Fruit fly (Drosophila melanogaster) whole organism, embryonic: Measurements from ENCODE around the gene Vago.
A peak's percentile ranks its signal among the peaks of the same experiment; 100 is the strongest.

ENCODE experiments used
- Atf6 ChIP-seq: fragments of 200-800 bp; sonication (Bioruptor generic); IDR thresholded peaks from 2 replicates; pipeline ENCODE4 v1.3.6; 2022; ENCODE audit warnings: missing biosample characterization, missing genetic modification characterization
- CG10979 ChIP-seq: fragments of 200-800 bp; sonication (Bioruptor generic); optimal IDR thresholded peaks from 2 replicates; lab custom pipeline; 2018; ENCODE audit warnings: missing biosample characterization, mild to moderate bottlenecking, missing genetic modification characterization, moderate library complexity
- CG11456 ChIP-seq: fragments of 200-800 bp; sonication (Bioruptor generic); IDR thresholded peaks from 3 replicates; pipeline ENCODE4 v1.3.6; 2022; ENCODE audit warnings: missing biosample characterization, missing genetic modification characterization
- CG13624 ChIP-seq: fragments of 200-800 bp; sonication (Bioruptor generic); optimal IDR thresholded peaks from 2 replicates; lab custom pipeline; 2016; ENCODE audit warnings: missing biosample characterization, missing genetic modification characterization
- CG13775 ChIP-seq: fragments of 200-800 bp; sonication (Bioruptor generic); optimal IDR thresholded peaks from 3 replicates; lab custom pipeline; 2017; ENCODE audit warnings: missing biosample characterization, mild to moderate bottlenecking, missing genetic modification characterization
- CG14441 ChIP-seq: fragments of 200-800 bp; sonication (Bioruptor generic); IDR thresholded peaks from 2 replicates; pipeline ENCODE4 v1.3.6; 2022; ENCODE audit warnings: missing biosample characterization, missing genetic modification characterization
- CG14710 ChIP-seq: fragments of 200-800 bp; sonication (Bioruptor generic); optimal IDR thresholded peaks from 3 replicates; lab custom pipeline; 2019; ENCODE audit warnings: missing biosample characterization, mild to moderate bottlenecking, missing genetic modification characterization, moderate library complexity
- CG15269 ChIP-seq: fragments of 200-800 bp; sonication (Bioruptor generic); optimal IDR thresholded peaks from 2 replicates; lab custom pipeline; 2018; ENCODE audit warnings: missing biosample characterization, mild to moderate bottlenecking, missing genetic modification characterization, moderate library complexity
- CG17568 ChIP-seq: fragments of 200-800 bp; sonication (Bioruptor generic); optimal IDR thresholded peaks from 2 replicates; lab custom pipeline; 2018; ENCODE audit warnings: missing biosample characterization, mild to moderate bottlenecking, missing genetic modification characterization, moderate library complexity
- CG1792 ChIP-seq: fragments of 200-800 bp; sonication (Bioruptor generic); optimal IDR thresholded peaks from 2 replicates; lab custom pipeline; 2016; ENCODE audit warnings: missing biosample characterization, missing genetic modification characterization
- CG18619 ChIP-seq: fragments of 200-800 bp; sonication (Bioruptor generic); optimal IDR thresholded peaks from 3 replicates; lab custom pipeline; 2017; ENCODE audit warnings: missing biosample characterization, mild to moderate bottlenecking, missing genetic modification characterization
- CG2678 ChIP-seq: fragments of 200-800 bp; sonication (Bioruptor generic); optimal IDR thresholded peaks from 3 replicates; lab custom pipeline; 2019; ENCODE audit warnings: missing biosample characterization, mild to moderate bottlenecking, missing genetic modification characterization, moderate library complexity
- CG30020 ChIP-seq: fragments of 200-800 bp; optimal IDR thresholded peaks from 2 replicates; lab custom pipeline; 2019; ENCODE audit warnings: missing biosample characterization, mild to moderate bottlenecking, missing genetic modification characterization, moderate library complexity
- CG32532 ChIP-seq: fragments of 200-800 bp; sonication (Bioruptor generic); IDR thresholded peaks from 2 replicates; pipeline ENCODE4 v1.3.6; 2022; ENCODE audit warnings: missing biosample characterization, missing genetic modification characterization
- CG33213 ChIP-seq: fragments of 200-800 bp; sonication (Bioruptor generic); optimal IDR thresholded peaks from 3 replicates; lab custom pipeline; 2016; ENCODE audit warnings: missing biosample characterization, missing genetic modification characterization
- CG3407 ChIP-seq: fragments of 200-800 bp; sonication (Bioruptor generic); optimal IDR thresholded peaks from 2 replicates; lab custom pipeline; 2018; ENCODE audit warnings: missing biosample characterization, mild to moderate bottlenecking, missing genetic modification characterization
- CG4730 ChIP-seq: fragments of 200-800 bp; sonication (Bioruptor generic); IDR thresholded peaks from 2 replicates; pipeline ENCODE4 v1.3.6; 2022; ENCODE audit warnings: missing biosample characterization, missing genetic modification characterization
- CG4854 ChIP-seq: fragments of 200-800 bp; sonication (Bioruptor generic); optimal IDR thresholded peaks from 2 replicates; lab custom pipeline; 2016; ENCODE audit warnings: missing biosample characterization, missing genetic modification characterization, inconsistent platforms
- CG6689 ChIP-seq: fragments of 200-800 bp; sonication (Bioruptor generic); IDR thresholded peaks from 2 replicates; pipeline ENCODE4 v1.3.6; 2022; ENCODE audit warnings: missing biosample characterization, missing genetic modification characterization
- CG6791 ChIP-seq: fragments of 200-800 bp; sonication (Bioruptor generic); IDR thresholded peaks from 3 replicates; pipeline ENCODE4 v1.3.6; 2022; ENCODE audit warnings: missing biosample characterization, missing genetic modification characterization; ENCODE audit not compliant: partially characterized antibody
- CG7963 ChIP-seq: fragments of 200-800 bp; sonication (Bioruptor generic); IDR thresholded peaks from 3 replicates; pipeline ENCODE4 v1.3.6; 2022; ENCODE audit warnings: missing biosample characterization, missing genetic modification characterization; ENCODE audit not compliant: partially characterized antibody
- CG9727 ChIP-seq: fragments of 200-800 bp; sonication (Bioruptor generic); optimal IDR thresholded peaks from 3 replicates; lab custom pipeline; 2017; ENCODE audit warnings: missing biosample characterization, mild to moderate bottlenecking, missing genetic modification characterization
- Dek ChIP-seq: fragments of 200-800 bp; sonication (Bioruptor generic); optimal IDR thresholded peaks from 3 replicates; lab custom pipeline; 2019; ENCODE audit warnings: missing biosample characterization, mild to moderate bottlenecking, missing genetic modification characterization, moderate library complexity
- Dfd ChIP-seq, 2 experiments: fragments of >200 bp; optimal IDR thresholded peaks; 2 replicates each; lab custom pipeline; 2017; ENCODE audit warnings: missing biosample characterization in 2 of 2, missing genetic modification characterization in 2 of 2
- Fer3 ChIP-seq: fragments of 200-800 bp; sonication (Bioruptor generic); optimal IDR thresholded peaks from 2 replicates; lab custom pipeline; 2018; ENCODE audit warnings: missing biosample characterization, mild to moderate bottlenecking, missing genetic modification characterization, moderate library complexity
- HLH3B ChIP-seq: fragments of 200-800 bp; sonication (Bioruptor generic); IDR thresholded peaks from 2 replicates; pipeline ENCODE4 v1.3.6; 2022; ENCODE audit warnings: missing biosample characterization, missing genetic modification characterization
- Hmr ChIP-seq: fragments of 200-800 bp; sonication (Bioruptor generic); optimal IDR thresholded peaks from 3 replicates; lab custom pipeline; 2017; ENCODE audit warnings: mild to moderate bottlenecking, missing biosample characterization, missing genetic modification reagents, missing genetic modification characterization
- Hr3 ChIP-seq: fragments of 200-800 bp; sonication (Bioruptor generic); optimal IDR thresholded peaks from 3 replicates; lab custom pipeline; 2016; ENCODE audit warnings: missing biosample characterization, missing genetic modification characterization
- Hsf ChIP-seq: fragments of 200-800 bp; sonication (Bioruptor generic); optimal IDR thresholded peaks from 3 replicates; lab custom pipeline; 2016; ENCODE audit warnings: missing biosample characterization, missing genetic modification characterization
- Oli ChIP-seq: fragments of 200-800 bp; sonication (Bioruptor generic); optimal IDR thresholded peaks from 2 replicates; lab custom pipeline; 2018; ENCODE audit warnings: missing biosample characterization, mild to moderate bottlenecking, missing genetic modification characterization, moderate library complexity
- Pdp1 ChIP-seq, 2 experiments: fragments of 200-800 bp; sonication (Bioruptor generic); optimal IDR thresholded peaks; 3 replicates each; lab custom pipeline; 2016; ENCODE audit warnings: missing biosample characterization in 2 of 2, missing genetic modification characterization in 2 of 2, mild to moderate bottlenecking in 1 of 2, moderate library complexity in 1 of 2
- Sin3A ChIP-seq: fragments of >200 bp; optimal IDR thresholded peaks from 2 replicates; lab custom pipeline; 2018
- Ssrp ChIP-seq: fragments of 200-800 bp; sonication (Bioruptor generic); optimal IDR thresholded peaks from 2 replicates; lab custom pipeline; 2018; ENCODE audit warnings: missing biosample characterization, mild to moderate bottlenecking, missing genetic modification characterization, moderate library complexity
- Xbp1 ChIP-seq: fragments of 200-800 bp; sonication (Bioruptor generic); optimal IDR thresholded peaks from 3 replicates; lab custom pipeline; 2016; ENCODE audit warnings: missing biosample characterization, mild to moderate bottlenecking, missing genetic modification characterization
- Xrp1 ChIP-seq: fragments of 200-800 bp; sonication (Bioruptor generic); IDR thresholded peaks from 2 replicates; pipeline ENCODE4 v1.3.6; 2022; ENCODE audit warnings: missing biosample characterization, missing genetic modification characterization
- amos ChIP-seq: fragments of 200-800 bp; sonication (Bioruptor generic); IDR thresholded peaks from 2 replicates; pipeline ENCODE4 v1.3.6; 2022; ENCODE audit warnings: missing biosample characterization, missing genetic modification characterization; ENCODE audit not compliant: partially characterized antibody
- ato ChIP-seq: fragments of 200-800 bp; sonication (Bioruptor generic); IDR thresholded peaks from 2 replicates; pipeline ENCODE4 v1.3.6; 2022; ENCODE audit warnings: missing biosample characterization, missing genetic modification characterization; ENCODE audit not compliant: partially characterized antibody
- caup ChIP-seq: fragments of 200-800 bp; sonication (Bioruptor generic); optimal IDR thresholded peaks from 3 replicates; lab custom pipeline; 2017; ENCODE audit warnings: missing biosample characterization, mild to moderate bottlenecking, missing genetic modification characterization, moderate library complexity; ENCODE audit not compliant: severe bottlenecking
- gcm2 ChIP-seq: fragments of 200-800 bp; sonication (Bioruptor generic); optimal IDR thresholded peaks from 2 replicates; lab custom pipeline; 2016; ENCODE audit warnings: missing biosample characterization, missing genetic modification characterization
- hbn ChIP-seq: fragments of 200-800 bp; sonication (Bioruptor generic); IDR thresholded peaks from 2 replicates; pipeline ENCODE4 v1.3.6; 2022; ENCODE audit warnings: missing biosample characterization, missing genetic modification characterization; ENCODE audit not compliant: partially characterized antibody
- klu ChIP-seq: fragments of 200-800 bp; sonication (Bioruptor generic); IDR thresholded peaks from 2 replicates; pipeline ENCODE4 v1.3.6; 2022; ENCODE audit warnings: missing biosample characterization, missing genetic modification characterization
- lmd ChIP-seq: fragments of 200-800 bp; sonication (Bioruptor generic); IDR thresholded peaks from 2 replicates; pipeline ENCODE4 v1.3.6; 2022; ENCODE audit warnings: missing biosample characterization, missing genetic modification characterization
- peb ChIP-seq: fragments of 200-800 bp; sonication (Bioruptor generic); IDR thresholded peaks from 2 replicates; pipeline ENCODE4 v1.3.6; 2022; ENCODE audit warnings: missing biosample characterization, missing genetic modification characterization
- pzg ChIP-seq: fragments of 200-800 bp; sonication (Bioruptor generic); optimal IDR thresholded peaks from 3 replicates; lab custom pipeline; 2018; ENCODE audit warnings: missing biosample characterization, mild to moderate bottlenecking, missing genetic modification characterization, moderate library complexity
- sens ChIP-seq: fragments of 200-800 bp; sonication (Bioruptor generic); peaks from one replicate; lab custom pipeline; 2016; ENCODE audit warnings: missing biosample characterization, missing genetic modification characterization
- sob ChIP-seq: fragments of 200-800 bp; sonication (Bioruptor generic); IDR thresholded peaks from 2 replicates; pipeline ENCODE4 v1.3.6; 2022; ENCODE audit warnings: missing biosample characterization, missing genetic modification characterization
- sug ChIP-seq: fragments of 200-800 bp; optimal IDR thresholded peaks from 2 replicates; lab custom pipeline; 2019; ENCODE audit warnings: missing biosample characterization, mild to moderate bottlenecking, missing genetic modification characterization, moderate library complexity
- tgo ChIP-seq: fragments of 200-800 bp; sonication (Bioruptor generic); IDR thresholded peaks from 3 replicates; pipeline ENCODE4 v1.3.6; 2022; ENCODE audit warnings: missing biosample characterization, missing genetic modification characterization

The Vago gene

DNA sequence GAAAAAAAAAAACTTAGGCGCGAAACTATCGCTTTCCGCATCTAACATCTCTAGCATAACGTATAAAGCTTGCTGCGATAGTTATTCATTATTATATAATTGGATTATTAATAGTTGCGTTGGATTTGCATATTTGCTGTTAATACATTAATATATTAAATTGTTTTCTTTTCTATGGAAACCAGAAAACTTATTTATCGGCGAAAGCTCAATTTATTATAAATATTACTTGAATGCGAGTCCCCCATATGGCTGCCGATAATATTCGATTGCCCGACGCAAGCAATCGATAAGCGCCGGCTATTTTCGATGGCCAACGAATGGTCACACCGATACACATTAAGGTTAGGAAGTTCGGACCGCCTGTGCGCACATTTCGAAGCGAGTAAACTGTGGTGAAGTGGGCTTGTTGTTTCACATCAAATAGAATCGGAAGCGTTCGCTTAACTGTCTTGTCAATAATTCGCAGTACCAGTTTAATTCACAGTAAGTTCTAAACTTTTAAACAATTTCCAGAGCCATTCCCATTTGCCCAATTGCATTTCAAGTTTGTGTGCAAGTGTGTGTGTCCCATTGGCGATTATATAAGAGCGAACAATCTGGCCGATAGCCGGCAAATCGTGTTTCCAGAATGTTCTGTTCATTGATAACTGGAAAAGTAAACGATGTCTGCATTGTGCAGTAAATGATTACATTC, 19.2 kb downstream of the Vago start, which contains the start of gene Hsp60A (continued):
- peak; percentile 73 for TF ChIP-seq hbn
- peak; percentile 26; the same call in 1 of the 2 replicates for TF ChIP-seq CG6689
- TF ChIP-seq CG30020 (tag; lab: Kevin White, UChicago) = peak; percentile 25
- TF ChIP-seq Hmr (GFP tag; lab: Kevin White, UChicago) = peak; percentile 52
- TF ChIP-seq Hsf (GFP tag; lab: Kevin White, UChicago) = peak; percentile 41
- peak; percentile 39; the same call in 1 of the 2 replicates for TF ChIP-seq CG32532 (GFP tag; lab: Robert Waterston, UW)
- TF ChIP-seq Dek (tag; lab: Kevin White, UChicago) = peak; percentile 35
- 0 out of 2 replicates have a peak, but pooled peaks have one; percentile 28 for TF ChIP-seq HLH3B (GFP tag; lab: Robert Waterston, UW)
- peak; percentile 38; the same call in 1 of the 2 replicates for TF ChIP-seq lmd (GFP tag; lab: Robert Waterston, UW)
- no peak for TF ChIP-seq CG17568
- TF ChIP-seq caup (GFP tag; lab: Kevin White, UChicago) = peak; percentile 10
- TF ChIP-seq CG7963 = 0 out of 3 replicates have a peak, but pooled peaks have one; percentile 54
- TF ChIP-seq CG9727 (GFP tag; lab: Kevin White, UChicago) = peak; percentile 51
- peak; percentile 48 for TF ChIP-seq Ssrp (tag; lab: Kevin White, UChicago)
- TF ChIP-seq CG14441 (GFP tag; lab: Robert Waterston, UW) = peak; percentile 38; the same call in 1 of the 2 replicates
- no peak for TF ChIP-seq CG13624 (GFP tag; lab: Kevin White, UChicago)
- no peak for TF ChIP-seq Dfd (GFP tag; optimal IDR thresholded peaks at IDR 0.05; lab: Kevin White, UChicago)
- TF ChIP-seq Oli (tag; lab: Kevin White, UChicago) = peak; percentile 2
- TF ChIP-seq Pdp1 (GFP tag; optimal IDR thresholded peaks at IDR 0.05; lab: Kevin White, UChicago) = peak in 1 of 2 experiments; percentile 96
- TF ChIP-seq Atf6 = peak; percentile 43
- peak; percentile 67 for TF ChIP-seq CG2678 (tag; lab: Kevin White, UChicago)
- peak; percentile 47 for TF ChIP-seq sug (tag; lab: Kevin White, UChicago)
- TF ChIP-seq CG6791 = peak; percentile 78
- TF ChIP-seq tgo (GFP tag; lab: Robert Waterston, UW) = peak; percentile 42; the same call in 1 of the 3 replicates
- peak; percentile 73 for TF ChIP-seq pzg (GFP tag; lab: Kevin White, UChicago)
- peak; percentile 55; the same call in 1 of the 2 replicates for TF ChIP-seq ato (GFP tag; lab: Robert Waterston, UW)
- no peak for TF ChIP-seq klu (GFP tag; lab: Robert Waterston, UW)
- peak; percentile 88 for TF ChIP-seq sens (GFP tag; lab: Kevin White, UChicago)
- TF ChIP-seq CG3407 (GFP tag; lab: Kevin White, UChicago) = no peak
- TF ChIP-seq peb (GFP tag; lab: Robert Waterston, UW) = no peak
- TF ChIP-seq sob (GFP tag; lab: Robert Waterston, UW) = peak; percentile 52
- TF ChIP-seq CG11456 (GFP tag; lab: Robert Waterston, UW) = 0 out of 3 replicates have a peak, but pooled peaks have one; percentile 8
- peak; percentile 75 for TF ChIP-seq CG14710
- TF ChIP-seq CG1792 (GFP tag; lab: Kevin White, UChicago) = no peak
- peak; percentile 8 for TF ChIP-seq CG4854
- peak; percentile 36 for TF ChIP-seq Hr3 (GFP tag; lab: Kevin White, UChicago)
- no peak for TF ChIP-seq gcm2 (GFP tag; lab: Kevin White, UChicago)
- TF ChIP-seq CG33213 = no peak
- TF ChIP-seq CG13775 = peak; percentile 48
- TF ChIP-seq CG15269 (tag; lab: Kevin White, UChicago) = peak; percentile 59
- peak; percentile 28; the same call in 1 of the 2 replicates for TF ChIP-seq Xrp1 (GFP tag; lab: Robert Waterston, UW)
- peak; percentile 59 for TF ChIP-seq Xbp1
- TF ChIP-seq CG10979 (tag; lab: Kevin White, UChicago) = peak; percentile 31
- TF ChIP-seq Fer3 (tag; lab: Kevin White, UChicago) = peak; percentile 54
- TF ChIP-seq CG4730 (GFP tag; lab: Robert Waterston, UW) = 0 out of 2 replicates have a peak, but pooled peaks have one; percentile 15
- peak; percentile 10 for TF ChIP-seq Sin3A (lab: Kevin White, UChicago)
- TF ChIP-seq amos (GFP tag; lab: Robert Waterston, UW) = peak; percentile 75
- peak; percentile 17 for TF ChIP-seq CG18619 (GFP tag; lab: Kevin White, UChicago)
